Fruit fly (Drosophila melanogaster) whole organism, embryonic: ENCODE data around the gene FucTC.
A peak's percentile ranks its signal among the peaks of the same experiment; 100 is the strongest.

Experiments
- Bdp1 ChIP-seq: fragments of 200-800 bp; sonication (Bioruptor generic); optimal IDR thresholded peaks from 3 replicates; lab custom pipeline; 2016; ENCODE audit warnings: missing biosample characterization, missing genetic modification characterization
- Bteb2 ChIP-seq: fragments of 200-800 bp; sonication (Bioruptor generic); optimal IDR thresholded peaks from 2 replicates; lab custom pipeline; 2016; ENCODE audit warnings: missing biosample characterization, missing genetic modification characterization
- CG10147 ChIP-seq: fragments of 200-800 bp; sonication (Bioruptor generic); optimal IDR thresholded peaks from 2 replicates; lab custom pipeline; 2019; ENCODE audit warnings: missing biosample characterization, mild to moderate bottlenecking, missing genetic modification characterization, moderate library complexity
- CG10543 ChIP-seq: fragments of 200-800 bp; sonication (Bioruptor generic); optimal IDR thresholded peaks from 3 replicates; lab custom pipeline; 2017; ENCODE audit warnings: missing biosample characterization, mild to moderate bottlenecking, missing genetic modification characterization, moderate library complexity
- CG12104 ChIP-seq: fragments of 200-800 bp; sonication (Bioruptor generic); optimal IDR thresholded peaks from 3 replicates; lab custom pipeline; 2016; ENCODE audit warnings: missing biosample characterization, missing genetic modification characterization
- CG12942 ChIP-seq: fragments of 200-800 bp; sonication (Bioruptor generic); optimal IDR thresholded peaks from 3 replicates; lab custom pipeline; 2016; ENCODE audit warnings: missing biosample characterization, missing genetic modification characterization
- CG13894 ChIP-seq: fragments of 200-800 bp; sonication (Bioruptor generic); optimal IDR thresholded peaks from 3 replicates; lab custom pipeline; 2018; ENCODE audit warnings: missing biosample characterization, mild to moderate bottlenecking, missing genetic modification characterization, moderate library complexity
- CG15269 ChIP-seq: fragments of 200-800 bp; sonication (Bioruptor generic); optimal IDR thresholded peaks from 2 replicates; lab custom pipeline; 2018; ENCODE audit warnings: missing biosample characterization, mild to moderate bottlenecking, missing genetic modification characterization, moderate library complexity
- CG1529 ChIP-seq: fragments of 200-800 bp; sonication (Bioruptor generic); optimal IDR thresholded peaks from 3 replicates; lab custom pipeline; 2018; ENCODE audit warnings: missing biosample characterization, missing genetic modification characterization
- CG17328 ChIP-seq: fragments of 200-800 bp; sonication (Bioruptor generic); IDR thresholded peaks from 2 replicates; pipeline ENCODE4 v1.3.6; 2022; ENCODE audit warnings: missing biosample characterization, missing genetic modification characterization
- CG17359 ChIP-seq: fragments of 200-800 bp; sonication (Bioruptor generic); optimal IDR thresholded peaks from 3 replicates; lab custom pipeline; 2018; ENCODE audit warnings: missing biosample characterization, mild to moderate bottlenecking, missing genetic modification characterization, moderate library complexity
- CG3847 ChIP-seq: fragments of 200-800 bp; sonication (Bioruptor generic); IDR thresholded peaks from 2 replicates; pipeline ENCODE4 v1.3.6; 2022; ENCODE audit warnings: missing biosample characterization, missing genetic modification characterization
- CG4404 ChIP-seq: fragments of 200-800 bp; sonication (Bioruptor generic); IDR thresholded peaks from 2 replicates; pipeline ENCODE4 v1.3.6; 2022; ENCODE audit warnings: missing biosample characterization, missing genetic modification characterization
- CG4424 ChIP-seq: fragments of 200-800 bp; sonication (Bioruptor generic); optimal IDR thresholded peaks from 3 replicates; lab custom pipeline; 2016; ENCODE audit warnings: missing biosample characterization, missing genetic modification characterization
- CG4707 ChIP-seq: fragments of 200-800 bp; sonication (Bioruptor generic); optimal IDR thresholded peaks from 2 replicates; lab custom pipeline; 2018; ENCODE audit warnings: missing biosample characterization, mild to moderate bottlenecking, missing genetic modification characterization, moderate library complexity
- CG6654 ChIP-seq: fragments of 200-800 bp; sonication (Bioruptor generic); optimal IDR thresholded peaks from 2 replicates; lab custom pipeline; 2017; ENCODE audit warnings: missing biosample characterization, mild to moderate bottlenecking, missing genetic modification characterization
- CG7372 ChIP-seq: fragments of 200-800 bp; sonication (Bioruptor generic); IDR thresholded peaks from 2 replicates; pipeline ENCODE4 v1.3.6; 2022; ENCODE audit warnings: missing biosample characterization, missing genetic modification characterization
- CG9215 ChIP-seq: fragments of 200-800 bp; sonication (Bioruptor generic); IDR thresholded peaks from 2 replicates; pipeline ENCODE4 v1.3.6; 2022; ENCODE audit warnings: missing biosample characterization, missing genetic modification characterization
- Dref ChIP-seq: fragments of 200-800 bp; sonication (Bioruptor generic); IDR thresholded peaks from 2 replicates; pipeline ENCODE4 v1.3.6; 2022; ENCODE audit warnings: missing biosample characterization, missing genetic modification characterization
- Drgx ChIP-seq: fragments of 200-800 bp; sonication (Bioruptor generic); IDR thresholded peaks from 2 replicates; pipeline ENCODE4 v1.3.6; 2022; ENCODE audit warnings: missing biosample characterization, missing genetic modification characterization
- E2f1 ChIP-seq: fragments of 200-800 bp; sonication (Bioruptor generic); IDR thresholded peaks from 2 replicates; pipeline ENCODE4 v1.3.6; 2022; ENCODE audit warnings: missing biosample characterization, missing genetic modification characterization
- Gsc ChIP-seq: fragments of 200-800 bp; sonication (Bioruptor generic); IDR thresholded peaks from 2 replicates; pipeline ENCODE4 v1.3.6; 2022; ENCODE audit warnings: missing biosample characterization, missing genetic modification characterization
- HHEX ChIP-seq: fragments of 200-800 bp; sonication (Bioruptor generic); optimal IDR thresholded peaks from 3 replicates; lab custom pipeline; 2017; ENCODE audit warnings: missing biosample characterization, mild to moderate bottlenecking, missing genetic modification characterization, missing genetic modification reagents
- Jarid2 ChIP-seq: fragments of 200-800 bp; sonication (Bioruptor generic); optimal IDR thresholded peaks from 3 replicates; lab custom pipeline; 2017; ENCODE audit warnings: mild to moderate bottlenecking, missing biosample characterization, missing genetic modification reagents, missing genetic modification characterization
- Med ChIP-seq: fragments of 200-800 bp; sonication (Bioruptor generic); peaks from one replicate; lab custom pipeline; 2016; ENCODE audit warnings: missing biosample characterization, missing genetic modification characterization, mild to moderate bottlenecking, inconsistent platforms, moderate library complexity
- Meics ChIP-seq: fragments of 200-800 bp; sonication (Bioruptor generic); optimal IDR thresholded peaks from 2 replicates; lab custom pipeline; 2017; ENCODE audit warnings: missing biosample characterization, mild to moderate bottlenecking, missing genetic modification characterization
- Neu2 ChIP-seq: fragments of 200-800 bp; sonication (Bioruptor generic); optimal IDR thresholded peaks from 3 replicates; lab custom pipeline; 2016; ENCODE audit warnings: missing biosample characterization, missing genetic modification characterization, borderline replicate concordance
- PHDP ChIP-seq: fragments of 200-800 bp; sonication (Bioruptor generic); optimal IDR thresholded peaks from 3 replicates; lab custom pipeline; 2018; ENCODE audit warnings: missing biosample characterization, mild to moderate bottlenecking, missing genetic modification characterization, moderate library complexity
- Stat92E ChIP-seq, 3 experiments: fragments of >200 bp in 2 of 3; fragments of 200-800 bp in 1 of 3; sonication (Bioruptor generic) in 1 of 3; optimal IDR thresholded peaks; 2 replicates each; lab custom pipeline; 2017 to 2019; ENCODE audit warnings: missing biosample characterization in 3 of 3, missing genetic modification characterization in 3 of 3, mild to moderate bottlenecking in 1 of 3, moderate library complexity in 1 of 3
- Tbp ChIP-seq: fragments of >200 bp; optimal IDR thresholded peaks from 2 replicates; lab custom pipeline; 2018; ENCODE audit warnings: missing biosample characterization, missing genetic modification characterization
- YL-1 ChIP-seq: fragments of 200-800 bp; sonication (Bioruptor generic); optimal IDR thresholded peaks from 3 replicates; lab custom pipeline; 2017; ENCODE audit warnings: missing biosample characterization, mild to moderate bottlenecking, missing genetic modification characterization
- bigmax ChIP-seq: fragments of 200-800 bp; sonication (Bioruptor generic); optimal IDR thresholded peaks from 2 replicates; lab custom pipeline; 2018; ENCODE audit warnings: missing biosample characterization, mild to moderate bottlenecking, missing genetic modification characterization
- croc ChIP-seq: fragments of 200-800 bp; sonication (Bioruptor generic); conservative IDR thresholded peaks from 3 replicates; pipeline ENCODE4 v1.3.6; 2022; ENCODE audit warnings: missing biosample characterization, missing genetic modification characterization
- cwo ChIP-seq: fragments of 200-800 bp; sonication (Bioruptor generic); optimal IDR thresholded peaks from 3 replicates; lab custom pipeline; 2017; ENCODE audit warnings: missing biosample characterization, missing genetic modification characterization, mild to moderate bottlenecking, moderate library complexity, missing genetic modification reagents
- ewg ChIP-seq: fragments of 200-800 bp; sonication (Bioruptor generic); optimal IDR thresholded peaks from 3 replicates; lab custom pipeline; 2017; ENCODE audit warnings: mild to moderate bottlenecking, missing biosample characterization, missing genetic modification reagents, missing genetic modification characterization
- exex ChIP-seq: fragments of 200-800 bp; sonication (Bioruptor generic); optimal IDR thresholded peaks from 4 replicates; lab custom pipeline; 2018; ENCODE audit warnings: missing biosample characterization, mild to moderate bottlenecking, missing genetic modification characterization, moderate library complexity
- gce ChIP-seq: fragments of 200-800 bp; sonication (Bioruptor generic); IDR thresholded peaks from 3 replicates; pipeline ENCODE4 v1.3.6; 2022; ENCODE audit warnings: missing biosample characterization, missing genetic modification characterization
- gfzf ChIP-seq: fragments of 200-800 bp; sonication (Bioruptor generic); optimal IDR thresholded peaks from 2 replicates; lab custom pipeline; 2016; ENCODE audit warnings: missing biosample characterization, mild to moderate bottlenecking, missing genetic modification characterization, moderate library complexity
- grau ChIP-seq: fragments of 200-800 bp; optimal IDR thresholded peaks from 3 replicates; lab custom pipeline; 2019; ENCODE audit warnings: missing biosample characterization, mild to moderate bottlenecking, missing genetic modification characterization, moderate library complexity
- jing ChIP-seq: fragments of 200-800 bp; sonication (Bioruptor generic); optimal IDR thresholded peaks from 2 replicates; lab custom pipeline; 2018; ENCODE audit warnings: missing biosample characterization, mild to moderate bottlenecking, missing genetic modification characterization
- lilli ChIP-seq: fragments of 200-800 bp; sonication (Bioruptor generic); optimal IDR thresholded peaks from 3 replicates; lab custom pipeline; 2016; ENCODE audit warnings: missing biosample characterization, missing genetic modification characterization
- mirr ChIP-seq: fragments of 200-800 bp; sonication (Bioruptor generic); optimal IDR thresholded peaks from 3 replicates; lab custom pipeline; 2018; ENCODE audit warnings: missing biosample characterization, mild to moderate bottlenecking, missing genetic modification characterization
- nmo ChIP-seq: fragments of 200-800 bp; sonication (Bioruptor generic); optimal IDR thresholded peaks from 2 replicates; lab custom pipeline; 2018; ENCODE audit warnings: missing biosample characterization, mild to moderate bottlenecking, missing genetic modification characterization, moderate library complexity
- p53 ChIP-seq: fragments of 200-800 bp; sonication (Bioruptor generic); optimal IDR thresholded peaks from 2 replicates; lab custom pipeline; 2016; ENCODE audit warnings: missing biosample characterization, missing genetic modification characterization
- pfk ChIP-seq: fragments of 200-800 bp; sonication (Bioruptor generic); optimal IDR thresholded peaks from 2 replicates; lab custom pipeline; 2018; ENCODE audit warnings: missing biosample characterization, mild to moderate bottlenecking, missing genetic modification characterization, moderate library complexity
- sim ChIP-seq: fragments of 200-800 bp; sonication (Bioruptor generic); IDR thresholded peaks from 2 replicates; pipeline ENCODE4 v1.3.6; 2022; ENCODE audit warnings: missing biosample characterization, missing genetic modification characterization
- sug ChIP-seq: fragments of 200-800 bp; optimal IDR thresholded peaks from 2 replicates; lab custom pipeline; 2019; ENCODE audit warnings: missing biosample characterization, mild to moderate bottlenecking, missing genetic modification characterization, moderate library complexity
- vnd ChIP-seq: fragments of 200-800 bp; sonication (Bioruptor generic); IDR thresholded peaks from 3 replicates; pipeline ENCODE4 v1.3.6; 2022; ENCODE audit warnings: missing biosample characterization, missing genetic modification characterization; ENCODE audit not compliant: partially characterized antibody
- vvl ChIP-seq: fragments of 200-800 bp; sonication (Bioruptor generic); IDR thresholded peaks from 2 replicates; pipeline ENCODE4 v1.3.6; 2022; ENCODE audit warnings: missing biosample characterization, missing genetic modification characterization

FucTC gene

DNA sequence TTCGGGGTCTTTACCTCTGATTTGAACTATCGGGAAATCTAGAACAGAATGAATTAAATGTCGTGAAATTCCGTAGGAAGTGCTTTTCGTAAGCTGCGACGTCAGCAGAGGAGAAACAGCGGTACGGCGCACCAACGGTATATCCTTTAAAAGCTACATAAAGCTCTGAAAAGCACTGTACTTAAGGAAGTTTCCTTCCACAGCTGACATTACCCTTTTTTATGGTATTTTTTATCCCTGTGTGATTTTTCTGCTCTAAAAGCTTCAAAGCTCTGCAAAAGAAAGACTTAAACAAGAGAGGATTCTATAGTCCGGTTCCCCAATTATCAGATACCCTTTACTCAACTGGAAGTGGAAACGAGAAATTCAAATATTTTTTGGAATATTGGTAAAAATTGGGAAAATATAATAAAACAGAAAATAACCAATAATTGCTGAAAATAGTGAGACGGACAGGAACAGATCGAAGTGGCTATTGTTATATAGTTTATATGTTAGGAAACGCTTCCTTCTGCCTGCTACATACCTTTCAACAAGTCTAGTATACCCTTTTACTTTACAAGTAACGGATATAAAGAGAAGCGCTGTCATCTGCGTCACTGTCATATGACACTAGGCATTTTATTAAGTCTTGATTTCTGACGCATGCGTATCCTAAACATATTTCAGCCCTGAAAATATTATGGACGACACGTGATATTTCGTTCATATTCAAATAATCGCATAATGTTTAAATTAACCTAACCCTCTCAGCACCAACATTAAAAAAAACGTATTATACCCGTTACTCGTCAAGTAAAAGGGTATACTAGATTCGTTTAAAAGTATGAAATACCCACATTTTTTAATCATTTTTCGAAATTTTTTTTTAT lies 6.3 kb downstream of the FucTC start, which contains the start of the genes stnA and stnB (continued):
- peak; percentile 21 for TF ChIP-seq nmo (GFP tag; lab: Kevin White, UChicago)
- no peak for TF ChIP-seq Gsc (GFP tag; lab: Robert Waterston, UW)
- TF ChIP-seq Drgx (GFP tag; lab: Robert Waterston, UW), result no peak
- no peak for TF ChIP-seq CG12942
- TF ChIP-seq Bteb2, result no peak
- peak; percentile 10 for TF ChIP-seq PHDP (tag; lab: Kevin White, UChicago)
- TF ChIP-seq CG4707, result no peak
- TF ChIP-seq Tbp (GFP tag; lab: Kevin White, UChicago), result no peak
- no peak for TF ChIP-seq CG6654 (GFP tag; lab: Kevin White, UChicago)
- no peak for TF ChIP-seq sim (GFP tag; lab: Robert Waterston, UW)
- peak; percentile 28 for TF ChIP-seq sug
- TF ChIP-seq CG17359, result peak; percentile 12
- no peak for TF ChIP-seq CG3847 (GFP tag; lab: Robert Waterston, UW)
- no peak for TF ChIP-seq CG17328
- TF ChIP-seq ewg (GFP tag; lab: Kevin White, UChicago), result peak; percentile 94
- TF ChIP-seq CG15269 (tag; lab: Kevin White, UChicago), result peak; percentile 28
- TF ChIP-seq Med, result peak; percentile 76
- peak; percentile 28 for TF ChIP-seq CG13894 (tag; lab: Kevin White, UChicago)
- TF ChIP-seq lilli (GFP tag; lab: Kevin White, UChicago), result peak; percentile 45
- no peak for TF ChIP-seq bigmax
- TF ChIP-seq CG10147 (GFP tag; lab: Kevin White, UChicago), result peak; percentile 17
- TF ChIP-seq CG12104 (GFP tag; lab: Kevin White, UChicago), result no peak
- peak; percentile 37; the same call in 1 of the 2 replicates for TF ChIP-seq CG9215 (GFP tag; lab: Robert Waterston, UW)
- no peak for TF ChIP-seq YL-1 (GFP tag; lab: Kevin White, UChicago)
- no peak for TF ChIP-seq Jarid2 (GFP tag; lab: Kevin White, UChicago)
- TF ChIP-seq CG7372 (GFP tag; lab: Robert Waterston, UW), result peak; percentile 22; the same call in 1 of the 2 replicates
- no peak for TF ChIP-seq vnd
- no peak for TF ChIP-seq jing (GFP tag; lab: Kevin White, UChicago)
- 0 out of 2 replicates have a peak, but pooled peaks have one; percentile 29 for TF ChIP-seq vvl
- peak; percentile 34 for TF ChIP-seq Meics
- TF ChIP-seq cwo (GFP tag; lab: Kevin White, UChicago), result peak; percentile 13
- TF ChIP-seq grau (tag; lab: Kevin White, UChicago), result peak; percentile 47
- TF ChIP-seq croc (GFP tag; lab: Robert Waterston, UW), result no peak
- TF ChIP-seq E2f1, result peak; percentile 36
- TF ChIP-seq HHEX, result no peak
- no peak for TF ChIP-seq pfk (GFP tag; lab: Kevin White, UChicago)
- TF ChIP-seq CG10543 (GFP tag; lab: Kevin White, UChicago), result peak; percentile 16
- no peak for TF ChIP-seq CG1529 (GFP tag; lab: Kevin White, UChicago)
- TF ChIP-seq mirr (GFP tag; lab: Kevin White, UChicago), result no peak
- TF ChIP-seq Neu2 (GFP tag; lab: Kevin White, UChicago), result no peak
- TF ChIP-seq exex (tag; lab: Kevin White, UChicago), result no peak
- TF ChIP-seq Dref (GFP tag; lab: Robert Waterston, UW), result no peak
- no peak for TF ChIP-seq p53 (GFP tag; lab: Kevin White, UChicago)
- no peak for TF ChIP-seq Bdp1 (GFP tag; lab: Kevin White, UChicago)
- no peak for TF ChIP-seq gfzf (GFP tag; lab: Kevin White, UChicago)
- no peak for TF ChIP-seq gce
- TF ChIP-seq Stat92E (GFP tag; optimal IDR thresholded peaks at IDR 0.05; lab: Kevin White, UChicago), result no peak
- no peak for TF ChIP-seq CG4404 (GFP tag; lab: Robert Waterston, UW)
- no peak for TF ChIP-seq CG4424 (GFP tag; lab: Kevin White, UChicago)
